Worm (Caenorhabditis elegans) whole organism, L4 larva: ENCODE results near the gene ZK1307.7.

Experiments used
- D1046.2 ChIP-seq: fragments of 200-800 bp; sonication (Bioruptor generic); IDR thresholded peaks from 2 replicates; pipeline ENCODE4 v1.3.6; 2022; ENCODE audit warnings: missing genetic modification characterization, missing compliant biosample characterization
- F26F4.8 ChIP-seq: fragments of 200-800 bp; sonication (Bioruptor generic); conservative IDR thresholded peaks from 2 replicates; pipeline ENCODE4 v1.3.6; 2022; ENCODE audit warnings: missing genetic modification characterization, missing compliant biosample characterization
- R02D3.7 ChIP-seq: fragments of 150-350 bp; sonication (generic microtip); optimal IDR thresholded peaks from 3 replicates; lab custom pipeline; 2014; ENCODE audit warnings: missing biosample characterization, missing genetic modification characterization
- Y48G9A.11 ChIP-seq: fragments of 200-800 bp; sonication (Bioruptor generic); IDR thresholded peaks from 2 replicates; pipeline ENCODE4 v1.3.6; 2022; ENCODE audit warnings: missing genetic modification reagents, missing genetic modification characterization, missing compliant biosample characterization
- ZK546.5 ChIP-seq, 2 experiments: sonication (generic microtip); optimal IDR thresholded peaks; 2 replicates each; lab custom pipeline; 2017; ENCODE audit warnings: missing biosample characterization in 2 of 2, missing genetic modification characterization in 2 of 2
- aly-2 ChIP-seq: sonication (generic microtip); optimal IDR thresholded peaks from 2 replicates; lab custom pipeline; 2018; ENCODE audit warnings: missing biosample characterization, missing genetic modification characterization
- attf-4 ChIP-seq: sonication (generic microtip); optimal IDR thresholded peaks from 3 replicates; lab custom pipeline; 2017; ENCODE audit warnings: missing biosample characterization, missing genetic modification characterization
- ceh-28 ChIP-seq: fragments of 150-350 bp; optimal IDR thresholded peaks from 2 replicates; lab custom pipeline; 2014; ENCODE audit warnings: missing biosample characterization, missing genetic modification reagents, missing genetic modification characterization
- ceh-32 ChIP-seq: sonication (generic microtip); optimal IDR thresholded peaks from 2 replicates; lab custom pipeline; 2016; ENCODE audit warnings: mild to moderate bottlenecking, missing genetic modification characterization, missing compliant biosample characterization; ENCODE audit not compliant: poor library complexity
- ceh-44 ChIP-seq: fragments of 200-800 bp; sonication (Bioruptor generic); IDR thresholded peaks from 2 replicates; pipeline ENCODE4 v1.3.6; 2022; ENCODE audit warnings: missing genetic modification reagents, missing genetic modification characterization, missing compliant biosample characterization
- ceh-62 ChIP-seq: sonication (generic microtip); optimal IDR thresholded peaks from 2 replicates; lab custom pipeline; 2017; ENCODE audit warnings: missing biosample characterization, missing genetic modification characterization
- ces-1 ChIP-seq: fragments of 150-350 bp; sonication (generic microtip); optimal IDR thresholded peaks from 4 replicates; lab custom pipeline; 2014; ENCODE audit warnings: missing biosample characterization, missing genetic modification reagents, missing genetic modification characterization
- ctbp-1 ChIP-seq: fragments of 200-800 bp; sonication (Bioruptor generic); IDR thresholded peaks from 2 replicates; pipeline ENCODE4 v1.3.6; 2022; ENCODE audit warnings: missing genetic modification reagents, missing genetic modification characterization, missing compliant biosample characterization
- daf-12 ChIP-seq: fragments of 150-350 bp; optimal IDR thresholded peaks from 2 replicates; lab custom pipeline; 2014; ENCODE audit warnings: missing biosample characterization, missing genetic modification reagents, missing genetic modification characterization
- daf-16 ChIP-seq, 3 experiments: sonication (generic microtip); optimal IDR thresholded peaks; 2 replicates each; lab custom pipeline; 2016 to 2017; ENCODE audit warnings: missing genetic modification characterization in 3 of 3, missing genetic modification reagents in 3 of 3, mild to moderate bottlenecking in 2 of 3, missing compliant biosample characterization in 2 of 3, missing biosample characterization in 1 of 3, moderate library complexity in 1 of 3
- daf-19 ChIP-seq: fragments of 200-800 bp; sonication (Bioruptor generic); conservative IDR thresholded peaks from 2 replicates; pipeline ENCODE4 v1.3.6; 2022; ENCODE audit warnings: missing genetic modification characterization, missing compliant biosample characterization
- daf-8 ChIP-seq: fragments of 200-800 bp; sonication (Bioruptor generic); IDR thresholded peaks from 2 replicates; pipeline ENCODE4 v1.3.6; 2022; ENCODE audit warnings: missing genetic modification characterization, missing compliant biosample characterization
- dmd-9 ChIP-seq: fragments of 200-800 bp; sonication (Bioruptor generic); IDR thresholded peaks from 2 replicates; pipeline ENCODE4 v1.3.6; 2022; ENCODE audit warnings: missing genetic modification reagents, missing genetic modification characterization, missing compliant biosample characterization
- dpl-1 ChIP-seq: fragments of 150-350 bp; optimal IDR thresholded peaks from 2 replicates; lab custom pipeline; 2014; ENCODE audit warnings: missing biosample characterization, missing genetic modification reagents, missing genetic modification characterization
- egl-43 ChIP-seq: fragments of 200-800 bp; sonication (Bioruptor generic); IDR thresholded peaks from 2 replicates; pipeline ENCODE4 v1.3.6; 2022; ENCODE audit warnings: missing genetic modification reagents, missing genetic modification characterization, missing compliant biosample characterization
- fos-1 ChIP-seq: fragments of 150-350 bp; optimal IDR thresholded peaks from 2 replicates; lab custom pipeline; 2014; ENCODE audit warnings: missing biosample characterization, missing genetic modification characterization
- hif-1 ChIP-seq, 2 experiments: sonication (generic microtip); optimal IDR thresholded peaks; 2 replicates each; lab custom pipeline; 2016 to 2017; ENCODE audit warnings: missing compliant biosample characterization in 2 of 2, missing genetic modification characterization in 2 of 2, missing genetic modification reagents in 2 of 2, missing genotype in 2 of 2, mild to moderate bottlenecking in 1 of 2
- hlh-11 ChIP-seq: fragments of 200-800 bp; sonication (Bioruptor generic); optimal IDR thresholded peaks from 2 replicates; lab custom pipeline; 2018; ENCODE audit warnings: mild to moderate bottlenecking, missing genetic modification characterization, missing compliant biosample characterization
- hlh-30 ChIP-seq: sonication (generic microtip); optimal IDR thresholded peaks from 2 replicates; lab custom pipeline; 2017; ENCODE audit warnings: antibody characterized with exemption, mild to moderate bottlenecking, missing genetic modification characterization, missing compliant biosample characterization; ENCODE audit not compliant: insufficient read depth
- hmg-1.1 ChIP-seq: fragments of 200-800 bp; sonication (Bioruptor generic); IDR thresholded peaks from 2 replicates; pipeline ENCODE4 v1.3.6; 2022; ENCODE audit warnings: missing genetic modification reagents, missing genetic modification characterization, missing compliant biosample characterization
- lin-13 ChIP-seq: fragments of 150-350 bp; optimal IDR thresholded peaks from 2 replicates; lab custom pipeline; 2014; ENCODE audit warnings: missing biosample characterization, missing genetic modification reagents, missing genetic modification characterization
- lin-15B ChIP-seq: fragments of 150-350 bp; sonication (generic microtip); optimal IDR thresholded peaks from 3 replicates; lab custom pipeline; 2014; ENCODE audit warnings: missing biosample characterization, missing genetic modification characterization
- lir-3 ChIP-seq: sonication (generic microtip); optimal IDR thresholded peaks from 2 replicates; lab custom pipeline; 2016; ENCODE audit warnings: mild to moderate bottlenecking, missing genetic modification characterization, missing compliant biosample characterization
- lsy-2 ChIP-seq, 2 experiments: fragments of 150-350 bp in 1 of 2; sonication (generic microtip) in 1 of 2; optimal IDR thresholded peaks; 2 replicates each; lab custom pipeline; 2014 to 2017; ENCODE audit warnings: missing biosample characterization in 2 of 2, missing genetic modification characterization in 2 of 2
- mdt-29 ChIP-seq: fragments of 200-800 bp; sonication (Bioruptor generic); IDR thresholded peaks from 2 replicates; pipeline ENCODE4 v1.3.6; 2022; ENCODE audit warnings: missing genetic modification reagents, missing genetic modification characterization, missing compliant biosample characterization
- mes-2 ChIP-seq: sonication (generic microtip); optimal IDR thresholded peaks from 2 replicates; lab custom pipeline; 2016; ENCODE audit warnings: missing genotype, mild to moderate bottlenecking, missing genetic modification characterization, missing compliant biosample characterization; ENCODE audit not compliant: poor library complexity, severe bottlenecking
- mxl-2 ChIP-seq: fragments of 200-800 bp; sonication (Bioruptor generic); conservative IDR thresholded peaks from 2 replicates; pipeline ENCODE4 v1.3.6; 2022; ENCODE audit warnings: missing genetic modification reagents, missing genetic modification characterization, missing compliant biosample characterization
- nhr-10 ChIP-seq: fragments of 150-350 bp; optimal IDR thresholded peaks from 2 replicates; lab custom pipeline; 2014; ENCODE audit warnings: missing biosample characterization, missing genetic modification characterization
- nhr-111 ChIP-seq: fragments of 200-800 bp; sonication (Bioruptor generic); optimal IDR thresholded peaks from 2 replicates; lab custom pipeline; 2018; ENCODE audit warnings: mild to moderate bottlenecking, missing genetic modification characterization, missing compliant biosample characterization
- nhr-41 ChIP-seq: fragments of 200-800 bp; sonication (Bioruptor generic); IDR thresholded peaks from 2 replicates; pipeline ENCODE4 v1.3.6; 2022; ENCODE audit warnings: missing genetic modification reagents, missing genetic modification characterization, missing compliant biosample characterization
- nhr-6 ChIP-seq: fragments of 150-350 bp; optimal IDR thresholded peaks from 2 replicates; lab custom pipeline; 2014; ENCODE audit warnings: missing biosample characterization, missing genetic modification characterization
- nhr-76 ChIP-seq: fragments of 150-350 bp; optimal IDR thresholded peaks from 2 replicates; lab custom pipeline; 2014; ENCODE audit warnings: missing biosample characterization, missing genetic modification characterization
- nhr-77 ChIP-seq: fragments of 150-350 bp; optimal IDR thresholded peaks from 2 replicates; lab custom pipeline; 2014; ENCODE audit warnings: missing biosample characterization, missing genetic modification characterization
- pqm-1 ChIP-seq: sonication (generic microtip); optimal IDR thresholded peaks from 2 replicates; lab custom pipeline; 2017; ENCODE audit warnings: missing biosample characterization, missing genetic modification characterization
- rbr-2 ChIP-seq: sonication (generic microtip); optimal IDR thresholded peaks from 2 replicates; lab custom pipeline; 2016; ENCODE audit warnings: missing genotype, missing genetic modification characterization, missing compliant biosample characterization
- saeg-2 ChIP-seq: fragments of 200-800 bp; sonication (Bioruptor generic); IDR thresholded peaks from 2 replicates; pipeline ENCODE4 v1.3.6; 2022; ENCODE audit warnings: missing genetic modification reagents, missing genetic modification characterization, missing compliant biosample characterization
- sdz-12 ChIP-seq: fragments of 200-800 bp; sonication (Bioruptor generic); optimal IDR thresholded peaks from 2 replicates; lab custom pipeline; 2018; ENCODE audit warnings: mild to moderate bottlenecking, missing genetic modification characterization, missing compliant biosample characterization
- set-16 ChIP-seq: fragments of 200-800 bp; sonication (Bioruptor generic); IDR thresholded peaks from 2 replicates; pipeline ENCODE4 v1.3.6; 2022; ENCODE audit warnings: missing genetic modification reagents, missing genetic modification characterization, missing compliant biosample characterization
- spr-3 ChIP-seq: fragments of 200-800 bp; sonication (Bioruptor generic); optimal IDR thresholded peaks from 2 replicates; lab custom pipeline; 2018; ENCODE audit warnings: mild to moderate bottlenecking, missing genetic modification characterization, missing compliant biosample characterization
- tag-97 ChIP-seq: fragments of 200-800 bp; sonication (Bioruptor generic); IDR thresholded peaks from 2 replicates; pipeline ENCODE4 v1.3.6; 2022; ENCODE audit warnings: missing genetic modification characterization, missing compliant biosample characterization
- unc-62 ChIP-seq, 3 experiments: fragments of 150-350 bp in 1 of 3; sonication (generic microtip); optimal IDR thresholded peaks in 2 of 3; peaks in 1 of 3; 1 replicate in 1 of 3; 2 replicates in 2 of 3; lab custom pipeline; 2014 to 2017; ENCODE audit warnings: missing biosample characterization in 3 of 3, missing genetic modification characterization in 3 of 3, missing genetic modification reagents in 3 of 3, missing genotype in 1 of 3
- zag-1 ChIP-seq: fragments of 150-350 bp; optimal IDR thresholded peaks from 2 replicates; lab custom pipeline; 2014; ENCODE audit warnings: missing biosample characterization, missing genetic modification characterization
- zfp-3 ChIP-seq: fragments of 200-800 bp; sonication (Bioruptor generic); conservative IDR thresholded peaks from 2 replicates; pipeline ENCODE4 v1.3.6; 2022; ENCODE audit warnings: missing genetic modification reagents, missing genetic modification characterization, missing compliant biosample characterization
- zip-2 ChIP-seq: fragments of 150-350 bp; optimal IDR thresholded peaks from 2 replicates; lab custom pipeline; 2014; ENCODE audit warnings: missing biosample characterization, missing genetic modification characterization
- ztf-11 ChIP-seq: fragments of 150-350 bp; optimal IDR thresholded peaks from 2 replicates; lab custom pipeline; 2014; ENCODE audit warnings: missing biosample characterization, missing genetic modification characterization
- ztf-7 ChIP-seq: fragments of 150-350 bp; optimal IDR thresholded peaks from 2 replicates; lab custom pipeline; 2014; ENCODE audit warnings: missing biosample characterization, missing genetic modification characterization

ZK1307.7 gene

DNA sequence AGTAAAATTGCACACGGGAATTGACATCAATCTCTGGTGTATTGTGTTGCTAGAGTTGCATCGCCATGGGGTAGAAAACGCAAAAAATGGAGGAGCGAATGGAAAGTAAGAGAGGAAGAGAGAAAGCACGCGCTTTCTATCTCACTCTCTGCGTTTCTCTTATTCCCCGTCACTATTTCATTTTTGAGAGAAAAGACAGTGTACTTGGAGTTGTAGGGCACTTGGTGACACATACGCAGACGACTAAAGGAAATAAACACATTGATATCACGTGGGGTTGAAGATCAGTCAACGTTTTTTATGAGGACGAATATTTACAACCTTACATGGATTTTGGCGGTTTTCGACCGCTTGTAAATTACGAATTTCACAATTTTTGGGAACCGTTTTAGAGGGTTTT, 33.0 kb upstream of the ZK1307.7 start (continued):
- TF ChIP-seq tag-97 (GFP tag; lab: Robert Waterston, UW) (no peak), rbr-2 (tag; lab: Kevin White, UChicago) (peak; percentile 79), ctbp-1 (GFP tag; lab: Robert Waterston, UW) (peak; percentile 61; the same call in 1 of the 2 replicates), nhr-6 (tag; lab: Kevin White, UChicago) (peak; percentile 98), mdt-29 (GFP tag; lab: Robert Waterston, UW) (peak; percentile 61; the same call in 1 of the 2 replicates), ceh-28 (tag; lab: Kevin White, UChicago) (no peak), F26F4.8 (GFP tag; lab: Robert Waterston, UW) (no peak), mes-2 (tag; lab: Kevin White, UChicago) (peak; percentile 78), nhr-41 (no peak), ces-1 (GFP tag; lab: Kevin White, UChicago) (no peak), daf-16 (GFP tag; optimal IDR thresholded peaks at IDR 0.05; lab: Kevin White, UChicago) (peak; percentile 72 to 82), daf-16 (tag; optimal IDR thresholded peaks at IDR 0.05; lab: Kevin White, UChicago) (peak; percentile 98), ztf-7 (tag; lab: Kevin White, UChicago) (peak; percentile 43), ceh-62 (no peak), hlh-11 (tag; lab: Kevin White, UChicago) (peak; percentile 99), zag-1 (tag; lab: Kevin White, UChicago) (no peak), daf-19 (GFP tag; lab: Robert Waterston, UW) (no peak), zfp-3 (GFP tag; lab: Robert Waterston, UW) (0 out of 2 replicates have a peak, but pooled peaks have one; percentile 50), nhr-111 (GFP tag; lab: Kevin White, UChicago) (no peak), nhr-76 (peak; percentile 64), daf-12 (tag; lab: Kevin White, UChicago) (no peak), ceh-32 (tag; lab: Kevin White, UChicago) (no peak), mxl-2 (GFP tag; lab: Robert Waterston, UW) (peak; percentile 68), spr-3 (GFP tag; lab: Kevin White, UChicago) (no peak), sdz-12 (GFP tag; lab: Kevin White, UChicago) (no peak), hlh-30 (peak; percentile 99), hif-1 (tag; optimal IDR thresholded peaks at IDR 0.05; lab: Kevin White, UChicago) (peak; percentile 75 to 96), Y48G9A.11 (GFP tag; lab: Robert Waterston, UW) (no peak), pqm-1 (tag; lab: Kevin White, UChicago) (peak; percentile 60), lsy-2 (tag; optimal IDR thresholded peaks at IDR 0.05; lab: Kevin White, UChicago) (peak; percentile 74 to 93), hmg-1.1 (GFP tag; lab: Robert Waterston, UW) (peak; percentile 88), ceh-44 (GFP tag; lab: Robert Waterston, UW) (no peak), daf-8 (GFP tag; lab: Robert Waterston, UW) (no peak), D1046.2 (GFP tag; lab: Robert Waterston, UW) (no peak), lin-13 (peak; percentile 78), nhr-10 (tag; lab: Kevin White, UChicago) (peak; percentile 94), ZK546.5 (tag; optimal IDR thresholded peaks at IDR 0.05; lab: Kevin White, UChicago) (no peak), attf-4 (tag; lab: Kevin White, UChicago) (no peak), egl-43 (GFP tag; lab: Robert Waterston, UW) (no peak), set-16 (GFP tag; lab: Robert Waterston, UW) (no peak), fos-1 (peak; percentile 75), zip-2 (tag; lab: Kevin White, UChicago) (peak; percentile 37), ztf-11 (tag; lab: Kevin White, UChicago) (no peak), unc-62 (GFP tag; optimal IDR thresholded peaks at IDR 0.05 in 1 of 2; lab: Kevin White, UChicago) (peak in 1 of 2 experiments; percentile 100), unc-62 (tag; optimal IDR thresholded peaks at IDR 0.05; lab: Kevin White, UChicago) (no peak), aly-2 (tag; lab: Kevin White, UChicago) (no peak), dpl-1 (GFP tag; lab: Kevin White, UChicago) (peak; percentile 70), lir-3 (tag; lab: Kevin White, UChicago) (no peak), R02D3.7 (tag; lab: Kevin White, UChicago) (no peak), lin-15B (tag; lab: Kevin White, UChicago) (no peak), nhr-77 (tag; lab: Kevin White, UChicago) (peak; percentile 94), saeg-2 (GFP tag; lab: Robert Waterston, UW) (peak; percentile 74; the same call in 1 of the 2 replicates), dmd-9 (GFP tag; lab: Robert Waterston, UW) (no peak)
